Worm (Caenorhabditis elegans): Measurements from ENCODE around the gene F55G7.1.

The F55G7.1 gene

DNA sequence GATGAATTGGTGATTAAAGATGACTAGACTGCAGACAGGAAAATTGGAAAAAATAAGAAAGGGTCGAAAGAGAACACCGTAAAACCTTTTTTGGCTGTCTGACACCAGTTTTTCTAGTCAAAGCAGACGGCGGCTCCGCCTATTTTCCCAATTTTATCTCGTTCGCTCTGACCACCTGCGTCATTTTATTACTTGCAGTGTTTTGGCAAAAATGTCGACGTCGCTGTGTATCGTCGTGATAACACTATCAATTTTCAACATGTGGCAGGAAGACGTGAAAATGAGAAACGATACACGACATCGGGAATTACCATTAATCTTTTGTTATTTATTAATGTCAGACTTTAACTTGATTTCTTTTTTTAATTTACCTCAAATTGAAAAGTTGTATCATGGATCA lies 14.2 kb upstream of the F55G7.1 start, which contains the start of gene Y62H9A.15:
Y62H9A.15 (minus strand) TSS at position 100 of the 400 bp plus-strand sequence.
- TF ChIP-seq ces-1 (GFP tag; optimal IDR thresholded peaks at IDR 0.05) = no peak
- peak; percentile 17 for TF ChIP-seq pqm-1 (tag; optimal IDR thresholded peaks at IDR 0.05)
- no peak for TF ChIP-seq duxl-1 (tag; optimal IDR thresholded peaks at IDR 0.05; ENCODE audit: poor library complexity)
- TF ChIP-seq dmd-6 (GFP tag; IDR thresholded peaks at IDR 0.05) = peak; percentile 33; the same call in 1 of the 2 replicates
- peak in 1 of 2 experiments; percentile 25 for TF ChIP-seq mdl-1 (tag; optimal IDR thresholded peaks at IDR 0.05)
- TF ChIP-seq egl-27 (tag; optimal IDR thresholded peaks at IDR 0.05) = no peak
- no peak for TF ChIP-seq ceh-20 (GFP tag; IDR thresholded peaks at IDR 0.05)
- TF ChIP-seq aha-1 (tag) = peak; percentile 6
- TF ChIP-seq nhr-111 (GFP tag; optimal IDR thresholded peaks at IDR 0.05) = no peak
- peak; percentile 28 for TF ChIP-seq hlh-11 (tag; optimal IDR thresholded peaks at IDR 0.05)
- TF ChIP-seq lin-38 (GFP tag; IDR thresholded peaks at IDR 0.05) = no peak
- TF ChIP-seq F10B5.3 (tag; optimal IDR thresholded peaks at IDR 0.05) = no peak
- no peak for TF ChIP-seq daf-16 (GFP tag; optimal IDR thresholded peaks at IDR 0.05)
- TF ChIP-seq daf-16 (tag; optimal IDR thresholded peaks at IDR 0.05) = peak; percentile 58
- TF ChIP-seq dve-1 (tag; optimal IDR thresholded peaks at IDR 0.05; ENCODE audit: insufficient read depth) = peak; percentile 18
- TF ChIP-seq ama-1 (optimal IDR thresholded peaks at IDR 0.05) = no peak
- TF ChIP-seq nhr-28 (tag; optimal IDR thresholded peaks at IDR 0.05) = peak; percentile 19

DNA sequence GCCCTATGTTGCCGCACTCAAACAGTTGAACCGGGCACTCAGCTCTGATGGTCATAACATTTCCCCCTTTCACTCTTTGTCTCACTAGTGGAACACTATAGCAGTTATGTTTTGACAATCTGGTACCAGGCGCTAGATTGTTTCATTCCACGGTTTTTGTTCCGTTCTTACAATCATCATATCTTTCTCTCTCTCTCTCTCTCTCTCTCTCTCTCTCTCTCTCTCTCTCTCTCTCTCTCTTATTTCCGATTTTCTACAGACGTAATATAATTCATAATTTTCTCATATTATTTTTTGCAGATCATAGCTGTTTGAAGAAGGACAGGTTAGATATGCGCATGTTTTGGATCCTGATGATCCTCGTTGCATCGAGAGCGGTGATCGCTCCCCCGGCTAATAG lies 10.4 kb upstream of the F55G7.1 start, which contains the start of gene Y62H9A.12:
Y62H9A.12 (plus strand) TSS at position 301 of the 400 bp plus-strand sequence.
- TF ChIP-seq lin-15B (tag; optimal IDR thresholded peaks at IDR 0.05) (no peak), snpc-4 (tag; optimal IDR thresholded peaks at IDR 0.05) (no peak), mxl-3 (GFP tag; optimal IDR thresholded peaks at IDR 0.05) (no peak), nhr-102 (tag; optimal IDR thresholded peaks at IDR 0.05) (no peak), lir-3 (tag; optimal IDR thresholded peaks at IDR 0.05) (no peak), lin-39 (tag; optimal IDR thresholded peaks at IDR 0.05) (no peak), zip-2 (tag; optimal IDR thresholded peaks at IDR 0.05) (no peak), unc-62 (GFP tag; optimal IDR thresholded peaks at IDR 0.05 in 1 of 2) (no peak), unc-62 (tag; optimal IDR thresholded peaks at IDR 0.05) (no peak), Y105C5A.15 (GFP tag; IDR thresholded peaks at IDR 0.05) (no peak)

ce11 chrX:11916705-11917104 lies 7.5 kb upstream of the F55G7.1 start, which contains the start of gene Y62H9A.13:
Gene Y62H9A.13 (plus strand): TSS chrX:11917005.
- TF ChIP-seq Y105C5A.15 (GFP tag; IDR thresholded peaks at IDR 0.05) = no peak
- TF ChIP-seq skn-1 (tag; optimal IDR thresholded peaks at IDR 0.05) = no peak
- TF ChIP-seq madf-5 (GFP tag; IDR thresholded peaks at IDR 0.05) = no peak
- TF ChIP-seq Y48G9A.11 (GFP tag; IDR thresholded peaks at IDR 0.05) = no peak
- no peak for TF ChIP-seq ZK546.5 (tag; optimal IDR thresholded peaks at IDR 0.05)

DNA sequence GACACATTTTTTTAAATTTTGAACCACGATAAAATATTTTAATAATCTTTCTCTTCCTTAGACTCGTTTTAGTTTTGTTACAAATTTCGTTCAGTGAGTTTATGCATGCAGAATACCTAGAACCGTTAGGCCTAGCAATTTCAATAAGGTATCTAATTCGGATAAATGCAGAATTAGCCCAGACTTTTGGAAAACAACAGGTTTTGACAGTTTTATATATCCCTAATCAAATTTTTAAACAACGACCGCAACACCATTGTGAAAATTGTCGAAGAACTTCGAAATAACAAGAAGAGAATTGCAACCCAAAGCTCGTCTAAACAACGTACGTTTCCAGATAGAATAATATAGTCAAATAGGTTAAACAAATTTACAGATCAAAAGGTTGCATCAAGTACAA lies 6.2 kb upstream of the F55G7.1 start, which contains the start of gene Y62H9A.16:
Y62H9A.16 (plus strand) TSS at position 301 of the 400 bp plus-strand sequence.
- TF ChIP-seq zag-1 (tag; optimal IDR thresholded peaks at IDR 0.05) = no peak
- peak; percentile 46 for TF ChIP-seq aha-1 (tag)

DNA sequence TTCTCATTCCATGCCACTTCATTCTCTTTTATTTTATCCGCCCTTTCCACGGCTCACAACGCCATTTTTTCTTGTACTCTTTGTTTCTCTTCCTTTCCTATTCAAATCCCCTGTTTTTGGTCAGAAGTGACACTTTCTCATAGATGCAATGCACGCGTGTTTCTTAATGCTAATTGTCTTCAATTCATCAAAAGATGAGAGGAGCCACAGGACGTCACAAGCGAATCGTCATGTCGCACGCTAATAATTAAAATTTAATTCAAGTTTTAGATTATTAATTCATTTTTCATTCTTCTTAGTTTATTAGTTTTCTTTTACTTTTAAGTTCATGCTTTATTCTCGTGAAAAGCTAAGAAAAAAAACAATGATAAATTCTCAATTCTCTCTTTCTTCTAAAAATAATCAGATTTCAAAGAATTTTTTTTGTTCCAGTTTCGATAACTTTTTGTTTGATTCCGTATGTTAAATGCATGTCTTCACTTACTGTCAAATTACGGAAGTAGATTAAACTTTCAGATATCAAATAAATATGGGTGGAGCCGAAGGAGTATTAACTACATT lies 3.4 kb upstream of the F55G7.1 start, which contains the start of gene Y62H9A.14:
Y62H9A.14 (plus strand) TSS at position 511 of the 561 bp plus-strand sequence.
- TF ChIP-seq lin-38 (GFP tag; IDR thresholded peaks at IDR 0.05) (no peak), ztf-7 (tag; optimal IDR thresholded peaks at IDR 0.05) (no peak), unc-39 (tag; optimal IDR thresholded peaks at IDR 0.05) (no peak), lsy-2 (tag; optimal IDR thresholded peaks at IDR 0.05) (no peak), ceh-32 (tag; optimal IDR thresholded peaks at IDR 0.05; ENCODE audit: poor library complexity) (no peak), nhr-237 (tag; optimal IDR thresholded peaks at IDR 0.05) (no peak), T26A8.4 (GFP tag; IDR thresholded peaks at IDR 0.05) (no peak), set-16 (GFP tag; IDR thresholded peaks at IDR 0.05) (no peak), egl-43 (GFP tag; IDR thresholded peaks at IDR 0.05) (no peak), vab-7 (GFP tag; IDR thresholded peaks at IDR 0.05) (no peak), duxl-1 (tag; optimal IDR thresholded peaks at IDR 0.05; ENCODE audit: poor library complexity) (no peak), mdl-1 (tag; optimal IDR thresholded peaks at IDR 0.05) (no peak), T20F7.1 (GFP tag; optimal IDR thresholded peaks at IDR 0.05) (no peak)
